Worm (Caenorhabditis elegans): Measurements from ENCODE around the gene agt-2.

DNA sequence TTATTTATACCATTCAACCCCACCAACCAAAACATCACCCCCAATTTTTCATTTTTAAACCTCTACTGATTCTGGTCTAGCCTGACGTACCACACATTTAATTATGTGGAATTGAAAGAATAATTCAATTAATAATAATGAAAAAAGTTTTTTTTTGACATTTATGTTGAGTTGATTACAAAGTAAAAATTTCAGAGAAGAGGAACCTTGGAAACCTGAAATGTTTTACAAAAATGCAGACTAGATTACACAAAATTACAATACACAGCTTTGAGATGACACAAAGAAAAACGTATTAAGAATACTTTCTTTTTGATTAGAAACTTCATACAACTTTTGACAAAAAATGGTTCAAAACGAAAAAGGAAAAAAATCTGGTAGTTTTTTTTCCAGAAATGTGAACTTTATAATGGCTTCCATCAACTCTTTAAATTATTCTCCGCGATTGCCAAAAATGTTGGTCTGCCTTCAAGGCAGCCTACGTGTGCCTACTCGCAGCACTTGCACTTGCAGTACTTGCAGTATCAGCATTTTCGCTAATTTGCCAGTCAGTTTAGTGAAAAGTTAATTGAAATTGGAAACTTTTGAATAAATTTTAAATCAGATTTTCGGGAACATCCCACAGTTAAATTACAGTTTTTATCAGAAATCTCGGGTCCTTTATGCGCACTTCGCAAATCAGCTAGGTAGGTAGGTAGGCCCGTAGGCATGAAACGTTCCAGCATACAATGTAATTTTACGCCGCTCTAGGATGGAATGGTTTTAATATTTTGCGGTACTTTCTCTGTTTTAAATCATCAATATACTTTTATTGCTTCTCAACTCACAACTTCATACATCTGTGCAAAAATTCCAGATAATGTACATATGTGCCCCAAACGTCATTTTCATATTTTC is 32.7 kb downstream of the agt-2 start:
- TF ChIP-seq daf-12 (tag; optimal IDR thresholded peaks at IDR 0.05) (no peak), unc-39 (tag; optimal IDR thresholded peaks at IDR 0.05) (no peak), nhr-77 (tag; optimal IDR thresholded peaks at IDR 0.05) (no peak), snpc-4 (tag; optimal IDR thresholded peaks at IDR 0.05) (no peak), unc-62 (GFP tag; optimal IDR thresholded peaks at IDR 0.05) (no peak), ama-1 (optimal IDR thresholded peaks at IDR 0.05) (no peak), ceh-82 (tag; optimal IDR thresholded peaks at IDR 0.05) (no peak), lin-15B (tag; optimal IDR thresholded peaks at IDR 0.05) (no peak), ZK546.5 (tag; optimal IDR thresholded peaks at IDR 0.05) (no peak), nhr-23 (tag; optimal IDR thresholded peaks at IDR 0.05) (no peak)

All from whole organism, L3 larva.